Fruit fly (Drosophila melanogaster): ENCODE results near the gene CG32718.

CG32718 gene

dm6 chrX:7737156-7737771 is 40.7 kb upstream of the CG32718 start (continued):
- TF ChIP-seq PHDP (tag; optimal IDR thresholded peaks at IDR 0.05) = no peak
- TF ChIP-seq ac (GFP tag; optimal IDR thresholded peaks at IDR 0.05) = no peak
- no peak for TF ChIP-seq CG30431 (GFP tag; optimal IDR thresholded peaks at IDR 0.05)
- TF ChIP-seq Sox102F (GFP tag; optimal IDR thresholded peaks at IDR 0.05) = no peak
- no peak for TF ChIP-seq mirr (GFP tag; optimal IDR thresholded peaks at IDR 0.05)
- TF ChIP-seq dimm (GFP tag; IDR thresholded peaks at IDR 0.05) = no peak
- TF ChIP-seq maf-S (GFP tag; optimal IDR thresholded peaks at IDR 0.05) = no peak
- TF ChIP-seq H15 (GFP tag; IDR thresholded peaks at IDR 0.05) = no peak
- TF ChIP-seq gt (GFP tag; IDR thresholded peaks at IDR 0.05) = no peak
- TF ChIP-seq peb (GFP tag; IDR thresholded peaks at IDR 0.05) = no peak
- no peak for TF ChIP-seq CG15269 (tag; optimal IDR thresholded peaks at IDR 0.05)
- no peak for TF ChIP-seq HLH4C (GFP tag; IDR thresholded peaks at IDR 0.05; ENCODE audit: partially characterized antibody)
- no peak for TF ChIP-seq luna (GFP tag; optimal IDR thresholded peaks at IDR 0.05)
- no peak for TF ChIP-seq CG16863 (GFP tag; optimal IDR thresholded peaks at IDR 0.05)
- no peak for TF ChIP-seq kay (GFP tag; optimal IDR thresholded peaks at IDR 0.05)
- no peak for TF ChIP-seq sr (GFP tag; IDR thresholded peaks at IDR 0.05)
- TF ChIP-seq CG7786 (GFP tag; optimal IDR thresholded peaks at IDR 0.05) = no peak
- no peak for TF ChIP-seq CG2120 (GFP tag; optimal IDR thresholded peaks at IDR 0.05)
- no peak for TF ChIP-seq Dad (GFP tag; optimal IDR thresholded peaks at IDR 0.05)
- no peak for TF ChIP-seq salm (tag; optimal IDR thresholded peaks at IDR 0.05)
- TF ChIP-seq CG6654 (GFP tag; optimal IDR thresholded peaks at IDR 0.05) = no peak
- no peak for TF ChIP-seq dan (GFP tag; IDR thresholded peaks at IDR 0.05)
- TF ChIP-seq CG14441 (GFP tag; IDR thresholded peaks at IDR 0.05) = no peak
- no peak for TF ChIP-seq Ptx1 (GFP tag; IDR thresholded peaks at IDR 0.05)
- TF ChIP-seq gsb-n (tag; optimal IDR thresholded peaks at IDR 0.05) = no peak
- no peak for TF ChIP-seq az2 (GFP tag; optimal IDR thresholded peaks at IDR 0.05)
- TF ChIP-seq CG17328 (GFP tag; IDR thresholded peaks at IDR 0.05) = no peak
- TF ChIP-seq btn (GFP tag; optimal IDR thresholded peaks at IDR 0.05) = no peak
- no peak for TF ChIP-seq sna (GFP tag; IDR thresholded peaks at IDR 0.05; ENCODE audit: partially characterized antibody)
- no peak for TF ChIP-seq br (optimal IDR thresholded peaks at IDR 0.05)
- TF ChIP-seq wek (GFP tag; optimal IDR thresholded peaks at IDR 0.05) = no peak
- no peak for TF ChIP-seq Xrp1 (GFP tag; IDR thresholded peaks at IDR 0.05)
- TF ChIP-seq ewg (GFP tag; optimal IDR thresholded peaks at IDR 0.05) = no peak
- TF ChIP-seq CG31441 (GFP tag; IDR thresholded peaks at IDR 0.05) = no peak
- TF ChIP-seq CG12299 (tag; optimal IDR thresholded peaks at IDR 0.05) = no peak
- TF ChIP-seq inv (GFP tag; IDR thresholded peaks at IDR 0.05; ENCODE audit: partially characterized antibody) = no peak
- TF ChIP-seq CG15601 (tag; optimal IDR thresholded peaks at IDR 0.05) = no peak
- TF ChIP-seq Chrac-16 (GFP tag; optimal IDR thresholded peaks at IDR 0.05) = no peak
- TF ChIP-seq BtbVII (GFP tag; optimal IDR thresholded peaks at IDR 0.05) = no peak
- peak; percentile 1 for TF ChIP-seq hkb (optimal IDR thresholded peaks at IDR 0.05)
- no peak for TF ChIP-seq hkb (GFP tag; IDR thresholded peaks at IDR 0.05)
- TF ChIP-seq CG7928 (GFP tag; optimal IDR thresholded peaks at IDR 0.05) = peak; percentile 37
- TF ChIP-seq CoRest (tag; optimal IDR thresholded peaks at IDR 0.05) = no peak
- peak; percentile 11 for TF ChIP-seq nmo (GFP tag; optimal IDR thresholded peaks at IDR 0.05)
- TF ChIP-seq CG17361 (GFP tag; IDR thresholded peaks at IDR 0.05) = no peak
- no peak for TF ChIP-seq tup (GFP tag; optimal IDR thresholded peaks at IDR 0.05)
- TF ChIP-seq Oaz (GFP tag; IDR thresholded peaks at IDR 0.05) = no peak
- no peak for TF ChIP-seq chn (GFP tag; optimal IDR thresholded peaks at IDR 0.05)
- no peak for TF ChIP-seq al (GFP tag; IDR thresholded peaks at IDR 0.05)
- no peak for TF ChIP-seq Eip74EF (GFP tag; optimal IDR thresholded peaks at IDR 0.05)
- no peak for TF ChIP-seq fu2 (GFP tag; optimal IDR thresholded peaks at IDR 0.05)
- no peak for TF ChIP-seq CG7745 (tag; optimal IDR thresholded peaks at IDR 0.05)

Measured in whole organism, embryonic.